Fruit fly (Drosophila melanogaster): ENCODE results near the gene P5CDh1.

The P5CDh1 gene

dm6 chr3L:21841079-21841478 lies at the start of gene P5CDh1:
TSS of gene P5CDh1 (minus strand) at chr3L:21841356.
- TF ChIP-seq Ets98B (GFP tag; IDR thresholded peaks at IDR 0.05), result peak; percentile 53
- TF ChIP-seq CG15710 (tag; optimal IDR thresholded peaks at IDR 0.05), result no peak
- TF ChIP-seq CG13204 (GFP tag; optimal IDR thresholded peaks at IDR 0.05), result no peak
- TF ChIP-seq fd96Ca (GFP tag; IDR thresholded peaks at IDR 0.05), result peak; percentile 41; the same call in 1 of the 3 replicates
- TF ChIP-seq Pif1A (GFP tag; optimal IDR thresholded peaks at IDR 0.05), result no peak
- no peak for TF ChIP-seq CG17806 (tag; optimal IDR thresholded peaks at IDR 0.05)
- TF ChIP-seq CG4496 (GFP tag; IDR thresholded peaks at IDR 0.05), result peak; percentile 39; the same call in 2 of the 3 replicates
- no peak for TF ChIP-seq CG34367 (tag; optimal IDR thresholded peaks at IDR 0.05)
- no peak for TF ChIP-seq rn (GFP tag; IDR thresholded peaks at IDR 0.05)
- peak; percentile 15; the same call in 1 of the 2 replicates for TF ChIP-seq CG32121 (GFP tag; IDR thresholded peaks at IDR 0.05)
- TF ChIP-seq CG10348 (GFP tag; IDR thresholded peaks at IDR 0.05), result no peak
- TF ChIP-seq CG8159 (tag; optimal IDR thresholded peaks at IDR 0.05), result no peak
- no peak for TF ChIP-seq gl (tag; optimal IDR thresholded peaks at IDR 0.05)
- TF ChIP-seq CG12605 (GFP tag; IDR thresholded peaks at IDR 0.05), result no peak
- no peak for TF ChIP-seq CG9948 (tag; optimal IDR thresholded peaks at IDR 0.05)

- TF ChIP-seq D1 (tag; optimal IDR thresholded peaks at IDR 0.05) (no peak), fd96Ca (GFP tag; IDR thresholded peaks at IDR 0.05) (no peak), CG15710 (tag; optimal IDR thresholded peaks at IDR 0.05) (no peak), CG32121 (GFP tag; IDR thresholded peaks at IDR 0.05) (0 out of 2 replicates have a peak, but pooled peaks have one; percentile 57), Ets98B (GFP tag; IDR thresholded peaks at IDR 0.05) (peak; percentile 25), CG9948 (tag; optimal IDR thresholded peaks at IDR 0.05) (no peak), gl (tag; optimal IDR thresholded peaks at IDR 0.05) (no peak), CG14655 (GFP tag; optimal IDR thresholded peaks at IDR 0.05) (peak; percentile 19), Snoo (tag; optimal IDR thresholded peaks at IDR 0.05) (no peak), CG34367 (tag; optimal IDR thresholded peaks at IDR 0.05) (no peak), rn (GFP tag; IDR thresholded peaks at IDR 0.05) (no peak), Pif1A (GFP tag; optimal IDR thresholded peaks at IDR 0.05) (no peak), CG10348 (GFP tag; IDR thresholded peaks at IDR 0.05) (no peak), EcR (GFP tag; optimal IDR thresholded peaks at IDR 0.05) (peak; percentile 49), CG4496 (GFP tag; IDR thresholded peaks at IDR 0.05) (no peak), CG8301 (tag; optimal IDR thresholded peaks at IDR 0.05) (no peak), CG17806 (tag; optimal IDR thresholded peaks at IDR 0.05) (no peak), CG13204 (GFP tag; optimal IDR thresholded peaks at IDR 0.05) (peak; percentile 58), Pif1B (GFP tag; optimal IDR thresholded peaks at IDR 0.05) (peak; percentile 6), CG12605 (GFP tag; IDR thresholded peaks at IDR 0.05) (no peak), CG8159 (tag; optimal IDR thresholded peaks at IDR 0.05) (no peak)
These were observed 48.4 kb upstream of the P5CDh1 start for dm6 chr3L:21889601-21890000.

- no peak for TF ChIP-seq gl (tag; optimal IDR thresholded peaks at IDR 0.05)
- 0 out of 3 replicates have a peak, but pooled peaks have one; percentile 36 for TF ChIP-seq CG4496 (GFP tag; IDR thresholded peaks at IDR 0.05)
These were observed 45.9 kb upstream of the P5CDh1 start for dm6 chr3L:21886883-21887559.

dm6 chr3L:21884058-21884457 lies 42.9 kb upstream of the P5CDh1 start:
- TF ChIP-seq Pif1A (GFP tag; optimal IDR thresholded peaks at IDR 0.05) (no peak), CG34367 (tag; optimal IDR thresholded peaks at IDR 0.05) (no peak), fd96Ca (GFP tag; IDR thresholded peaks at IDR 0.05) (no peak), CG8301 (tag; optimal IDR thresholded peaks at IDR 0.05) (no peak), CG9948 (tag; optimal IDR thresholded peaks at IDR 0.05) (no peak), CG17806 (tag; optimal IDR thresholded peaks at IDR 0.05) (no peak), Snoo (tag; optimal IDR thresholded peaks at IDR 0.05) (no peak), CG10348 (GFP tag; IDR thresholded peaks at IDR 0.05) (no peak), CG13204 (GFP tag; optimal IDR thresholded peaks at IDR 0.05) (no peak), CG4496 (GFP tag; IDR thresholded peaks at IDR 0.05) (no peak), Ets98B (GFP tag; IDR thresholded peaks at IDR 0.05) (no peak), EcR (GFP tag; optimal IDR thresholded peaks at IDR 0.05) (no peak), rn (GFP tag; IDR thresholded peaks at IDR 0.05) (no peak), CG12605 (GFP tag; IDR thresholded peaks at IDR 0.05) (no peak), CG32121 (GFP tag; IDR thresholded peaks at IDR 0.05) (no peak), CG8159 (tag; optimal IDR thresholded peaks at IDR 0.05) (no peak)

- peak; percentile 81 for TF ChIP-seq Pif1B (GFP tag; optimal IDR thresholded peaks at IDR 0.05)
- TF ChIP-seq rn (GFP tag; IDR thresholded peaks at IDR 0.05), result 0 out of 2 replicates have a peak, but pooled peaks have one; percentile 3
- TF ChIP-seq Pif1A (GFP tag; optimal IDR thresholded peaks at IDR 0.05), result peak; percentile 92
- TF ChIP-seq CG13204 (GFP tag; optimal IDR thresholded peaks at IDR 0.05), result no peak
- TF ChIP-seq CG32121 (GFP tag; IDR thresholded peaks at IDR 0.05), result no peak
- TF ChIP-seq CG12605 (GFP tag; IDR thresholded peaks at IDR 0.05), result peak; percentile 11; the same call in 1 of the 2 replicates
- TF ChIP-seq CG15710 (tag; optimal IDR thresholded peaks at IDR 0.05), result peak; percentile 86
- TF ChIP-seq CG4496 (GFP tag; IDR thresholded peaks at IDR 0.05), result peak; percentile 69; the same call in 2 of the 3 replicates
- TF ChIP-seq CG10348 (GFP tag; IDR thresholded peaks at IDR 0.05), result no peak
- TF ChIP-seq CG9948 (tag; optimal IDR thresholded peaks at IDR 0.05), result peak; percentile 86
- no peak for TF ChIP-seq gl (tag; optimal IDR thresholded peaks at IDR 0.05)
- peak; percentile 75 for TF ChIP-seq fd96Ca (GFP tag; IDR thresholded peaks at IDR 0.05)
- peak; percentile 44 for TF ChIP-seq Snoo (tag; optimal IDR thresholded peaks at IDR 0.05)
- peak; percentile 92 for TF ChIP-seq CG14655 (GFP tag; optimal IDR thresholded peaks at IDR 0.05)
- TF ChIP-seq CG34367 (tag; optimal IDR thresholded peaks at IDR 0.05), result peak; percentile 76
- peak; percentile 67 for TF ChIP-seq D1 (tag; optimal IDR thresholded peaks at IDR 0.05)
- TF ChIP-seq EcR (GFP tag; optimal IDR thresholded peaks at IDR 0.05), result no peak
- TF ChIP-seq CG17806 (tag; optimal IDR thresholded peaks at IDR 0.05), result peak; percentile 81
- peak; percentile 83 for TF ChIP-seq CG8301 (tag; optimal IDR thresholded peaks at IDR 0.05)
- peak; percentile 87 for TF ChIP-seq CG8159 (tag; optimal IDR thresholded peaks at IDR 0.05)
- TF ChIP-seq Ets98B (GFP tag; IDR thresholded peaks at IDR 0.05), result peak; percentile 34; the same call in 1 of the 2 replicates
These were observed 42.5 kb upstream of the P5CDh1 start for dm6 chr3L:21883619-21884015.

Measured in whole organism, pupa.